Worm (Caenorhabditis elegans) whole organism, late embryonic: Measurements from ENCODE around the gene mrp-6.

ENCODE experiments used
- ama-1 ChIP-seq: fragments of 150-350 bp; optimal IDR thresholded peaks from 2 replicates; lab custom pipeline; 2014
- ceh-6 ChIP-seq: fragments of 200-800 bp; sonication (Bioruptor generic); optimal IDR thresholded peaks from 2 replicates; lab custom pipeline; 2018; ENCODE audit warnings: mild to moderate bottlenecking, missing genetic modification characterization, missing compliant biosample characterization
- dve-1 ChIP-seq: sonication (generic microtip); optimal IDR thresholded peaks from 2 replicates; lab custom pipeline; 2017; ENCODE audit warnings: antibody characterized with exemption, mild to moderate bottlenecking, missing genetic modification characterization, missing compliant biosample characterization
- elt-2 ChIP-seq: sonication (generic microtip); optimal IDR thresholded peaks from 2 replicates; lab custom pipeline; 2016; ENCODE audit warnings: missing genetic modification reagents, missing genetic modification characterization, missing compliant biosample characterization
- ets-4 ChIP-seq: sonication (generic microtip); optimal IDR thresholded peaks from 2 replicates; lab custom pipeline; 2016; ENCODE audit warnings: missing genetic modification characterization, missing compliant biosample characterization
- hlh-13 ChIP-seq: fragments of 200-800 bp; sonication (Bioruptor generic); optimal IDR thresholded peaks from 2 replicates; lab custom pipeline; 2018; ENCODE audit warnings: mild to moderate bottlenecking, missing genetic modification characterization, missing compliant biosample characterization
- unc-42 ChIP-seq: sonication (generic microtip); optimal IDR thresholded peaks from 2 replicates; lab custom pipeline; 2016; ENCODE audit warnings: missing genotype, missing genetic modification characterization, missing compliant biosample characterization
- unc-86 ChIP-seq: sonication (generic microtip); optimal IDR thresholded peaks from 2 replicates; lab custom pipeline; 2016; ENCODE audit warnings: missing genetic modification characterization, missing compliant biosample characterization

ce11 chrX:4216894-4217293 is 30.3 kb upstream of the mrp-6 start, which contains the start of the genes F20B6.10 and hpk-1:
- TF ChIP-seq elt-2 (tag; lab: Kevin White, UChicago) (no peak), ceh-6 (no peak), unc-86 (tag; lab: Kevin White, UChicago) (no peak), ama-1 (lab: Kevin White, UChicago) (no peak), hlh-13 (no peak), unc-42 (no peak), ets-4 (tag; lab: Kevin White, UChicago) (no peak), dve-1 (tag; lab: Kevin White, UChicago) (no peak)
